Fruit fly (Drosophila melanogaster): Measurements from ENCODE around the gene Myo95E.

Myo95E gene

DNA sequence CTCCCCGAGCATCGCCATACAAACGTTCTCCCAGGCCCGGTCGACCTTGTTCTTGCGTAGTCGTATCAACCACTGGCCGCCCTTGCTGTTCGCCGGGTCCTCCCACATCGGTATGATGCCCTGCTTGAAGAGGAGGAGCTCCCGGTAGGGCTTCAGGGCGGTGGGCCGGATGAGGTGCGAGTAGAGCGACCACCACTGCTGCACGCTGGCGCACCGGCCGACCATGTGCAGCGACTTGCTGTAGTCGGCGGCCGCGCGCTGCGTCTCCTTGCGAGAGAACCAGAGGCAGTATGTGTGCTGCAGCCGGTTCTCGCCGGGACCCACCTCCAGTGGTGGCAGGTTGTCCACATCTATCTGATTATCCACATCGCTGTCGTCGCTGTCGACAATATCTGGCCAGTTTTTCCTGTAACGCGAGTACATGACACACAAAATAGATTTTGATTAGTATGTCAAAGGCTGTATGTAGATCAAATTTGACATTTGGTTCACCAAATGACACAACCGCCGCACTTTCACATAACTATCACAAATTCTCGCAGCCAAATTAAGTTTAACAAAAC is 54.3 kb downstream of the Myo95E start, which contains the start of gene CG10694:
Gene CG10694, plus strand, starts transcription at position 513 of the 563 bp plus-strand sequence.
- no peak for TF ChIP-seq CG33017 (tag; optimal IDR thresholded peaks at IDR 0.05)
- no peak for TF ChIP-seq CG7101 (tag; optimal IDR thresholded peaks at IDR 0.05)
- TF ChIP-seq CG14711 (tag; optimal IDR thresholded peaks at IDR 0.05) = no peak
- no peak for TF ChIP-seq CG5204 (GFP tag; optimal IDR thresholded peaks at IDR 0.05)
- TF ChIP-seq CG7045 (GFP tag; optimal IDR thresholded peaks at IDR 0.05) = no peak
- no peak for TF ChIP-seq Crg-1 (GFP tag; optimal IDR thresholded peaks at IDR 0.05)
- no peak for TF ChIP-seq Clk (GFP tag; optimal IDR thresholded peaks at IDR 0.05)
- TF ChIP-seq bab1 (GFP tag; optimal IDR thresholded peaks at IDR 0.05) = no peak
- no peak for TF ChIP-seq kay (GFP tag; ENCODE audit: borderline replicate concordance)
- no peak for TF ChIP-seq ovo (GFP tag; optimal IDR thresholded peaks at IDR 0.05)
- no peak for TF ChIP-seq tj (GFP tag; optimal IDR thresholded peaks at IDR 0.05)
- TF ChIP-seq Hr96 (GFP tag; optimal IDR thresholded peaks at IDR 0.05) = no peak
- no peak for TF ChIP-seq cic (GFP tag; optimal IDR thresholded peaks at IDR 0.05)
- TF ChIP-seq Mnt (GFP tag; optimal IDR thresholded peaks at IDR 0.05) = no peak
- TF ChIP-seq cnc (optimal IDR thresholded peaks at IDR 0.05) = no peak

DNA sequence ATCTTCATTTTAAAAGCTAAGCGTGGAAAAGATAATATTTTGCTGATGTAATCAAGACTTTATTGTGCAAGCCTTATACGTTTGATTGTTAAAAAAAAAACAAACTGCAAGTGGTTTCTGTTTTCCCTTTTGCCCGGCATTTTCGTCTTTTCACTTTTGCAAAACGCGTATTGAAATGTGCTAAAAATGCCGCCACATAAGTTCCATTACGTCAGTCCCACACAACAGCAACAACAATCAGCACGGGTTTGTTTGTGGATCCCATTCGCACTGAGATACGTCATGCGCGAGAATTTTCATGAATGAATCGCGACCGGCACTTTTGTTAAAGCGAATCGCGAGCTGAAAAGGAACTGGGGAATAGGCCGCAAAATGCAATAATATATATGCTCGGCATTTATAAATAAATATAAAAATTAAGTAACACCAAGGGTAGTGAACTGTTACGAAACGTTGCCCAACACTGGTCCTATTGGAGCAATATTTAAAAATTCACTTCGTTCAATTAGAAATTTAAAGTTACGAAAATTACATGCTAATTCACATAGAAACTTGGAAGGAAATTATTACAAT is 55.2 kb downstream of the Myo95E start:
- TF ChIP-seq tj (GFP tag; optimal IDR thresholded peaks at IDR 0.05) = no peak
- TF ChIP-seq CG11617 (GFP tag; optimal IDR thresholded peaks at IDR 0.05) = peak; percentile 60
- peak; percentile 68 for TF ChIP-seq CG14711 (tag; optimal IDR thresholded peaks at IDR 0.05)
- TF ChIP-seq Mnt (GFP tag; optimal IDR thresholded peaks at IDR 0.05) = peak; percentile 88
- peak; percentile 94 for TF ChIP-seq cic (GFP tag; optimal IDR thresholded peaks at IDR 0.05)
- peak; percentile 80 for TF ChIP-seq CG12768 (GFP tag; optimal IDR thresholded peaks at IDR 0.05)
- TF ChIP-seq ovo (GFP tag; optimal IDR thresholded peaks at IDR 0.05) = peak; percentile 5
- peak; percentile 78 for TF ChIP-seq CG7101 (tag; optimal IDR thresholded peaks at IDR 0.05)
- peak; percentile 59 for TF ChIP-seq CG7045 (GFP tag; optimal IDR thresholded peaks at IDR 0.05)
- no peak for TF ChIP-seq kay (GFP tag; ENCODE audit: borderline replicate concordance)
- TF ChIP-seq bab1 (GFP tag; optimal IDR thresholded peaks at IDR 0.05) = peak; percentile 87
- peak; percentile 77 for TF ChIP-seq CG33017 (tag; optimal IDR thresholded peaks at IDR 0.05)
- no peak for TF ChIP-seq cnc (optimal IDR thresholded peaks at IDR 0.05)
- no peak for TF ChIP-seq Hr96 (GFP tag; optimal IDR thresholded peaks at IDR 0.05)
- peak; percentile 62 for TF ChIP-seq CG5204 (GFP tag; optimal IDR thresholded peaks at IDR 0.05)
- peak; percentile 44 for TF ChIP-seq pad (GFP tag; optimal IDR thresholded peaks at IDR 0.05)
- TF ChIP-seq toe (GFP tag; optimal IDR thresholded peaks at IDR 0.05) = peak; percentile 24
- TF ChIP-seq CG1620 (GFP tag; optimal IDR thresholded peaks at IDR 0.05) = peak; percentile 65
- no peak for TF ChIP-seq Clk (GFP tag; optimal IDR thresholded peaks at IDR 0.05)
- TF ChIP-seq Crg-1 (GFP tag; optimal IDR thresholded peaks at IDR 0.05) = peak; percentile 64

- peak; percentile 34 for TF ChIP-seq CG11617 (GFP tag; optimal IDR thresholded peaks at IDR 0.05)
- TF ChIP-seq cnc (optimal IDR thresholded peaks at IDR 0.05) = no peak
- no peak for TF ChIP-seq toe (GFP tag; optimal IDR thresholded peaks at IDR 0.05)
- no peak for TF ChIP-seq CG7101 (tag; optimal IDR thresholded peaks at IDR 0.05)
- TF ChIP-seq Crg-1 (GFP tag; optimal IDR thresholded peaks at IDR 0.05) = peak; percentile 34
- peak; percentile 34 for TF ChIP-seq CG1620 (GFP tag; optimal IDR thresholded peaks at IDR 0.05)
- TF ChIP-seq cic (GFP tag; optimal IDR thresholded peaks at IDR 0.05) = peak; percentile 52
- TF ChIP-seq CG5204 (GFP tag; optimal IDR thresholded peaks at IDR 0.05) = peak; percentile 3
- TF ChIP-seq CG33017 (tag; optimal IDR thresholded peaks at IDR 0.05) = peak; percentile 33
- TF ChIP-seq ovo (GFP tag; optimal IDR thresholded peaks at IDR 0.05) = peak; percentile 26
- TF ChIP-seq CG7045 (GFP tag; optimal IDR thresholded peaks at IDR 0.05) = no peak
- no peak for TF ChIP-seq kay (GFP tag; ENCODE audit: borderline replicate concordance)
- peak; percentile 64 for TF ChIP-seq tj (GFP tag; optimal IDR thresholded peaks at IDR 0.05)
- no peak for TF ChIP-seq Clk (GFP tag; optimal IDR thresholded peaks at IDR 0.05)
- peak; percentile 49 for TF ChIP-seq bab1 (GFP tag; optimal IDR thresholded peaks at IDR 0.05)
- no peak for TF ChIP-seq CG12768 (GFP tag; optimal IDR thresholded peaks at IDR 0.05)
- peak; percentile 28 for TF ChIP-seq CG14711 (tag; optimal IDR thresholded peaks at IDR 0.05)
- TF ChIP-seq Hr96 (GFP tag; optimal IDR thresholded peaks at IDR 0.05) = peak; percentile 19
- TF ChIP-seq Mnt (GFP tag; optimal IDR thresholded peaks at IDR 0.05) = peak; percentile 47
- no peak for TF ChIP-seq pad (GFP tag; optimal IDR thresholded peaks at IDR 0.05)
Measured at dm6 chr3R:24105312-24105902, 55.9 kb downstream of the Myo95E start, which contains the start of gene Syx1A. Gene Syx1A, minus strand, starts transcription at chr3R:24105763.

Data from whole organism, adult.